Worm (Caenorhabditis elegans) whole organism, mixed stage, embryonic: ENCODE data around the gene F07E5.7.
"Not testable (repeated sequence)": the region's sequence is repeated elsewhere in the genome, so short reads cannot be mapped to it uniquely, and the experiment has no call there.

Source experiments
- blmp-1 ChIP-seq: fragments of 150-350 bp; optimal IDR thresholded peaks from 2 replicates; lab custom pipeline; 2014; ENCODE audit warnings: missing biosample characterization, missing genetic modification characterization
- ces-1 ChIP-seq: fragments of 150-350 bp; optimal IDR thresholded peaks from 2 replicates; lab custom pipeline; 2014; ENCODE audit warnings: missing biosample characterization, missing genetic modification reagents, missing genetic modification characterization
- lin-13 ChIP-seq: fragments of 150-350 bp; optimal IDR thresholded peaks from 2 replicates; lab custom pipeline; 2014; ENCODE audit warnings: missing biosample characterization, missing genetic modification characterization
- lin-32 ChIP-seq: fragments of 200-800 bp; sonication (Bioruptor generic); optimal IDR thresholded peaks from 2 replicates; lab custom pipeline; 2018; ENCODE audit warnings: mild to moderate bottlenecking, missing genetic modification characterization, missing compliant biosample characterization
- lsy-2 ChIP-seq: fragments of 150-350 bp; optimal IDR thresholded peaks from 2 replicates; lab custom pipeline; 2014; ENCODE audit warnings: missing biosample characterization, missing genetic modification characterization
- mep-1 ChIP-seq: fragments of 150-350 bp; optimal IDR thresholded peaks from 2 replicates; lab custom pipeline; 2017; ENCODE audit warnings: missing biosample characterization, missing genetic modification reagents, missing genetic modification characterization, inconsistent platforms
- nhr-237 ChIP-seq: fragments of 150-350 bp; optimal IDR thresholded peaks from 2 replicates; lab custom pipeline; 2014; ENCODE audit warnings: missing biosample characterization, missing genetic modification characterization
- pha-4 ChIP-seq: fragments of 150-350 bp; optimal IDR thresholded peaks from 2 replicates; lab custom pipeline; 2018; ENCODE audit warnings: missing biosample characterization, missing genetic modification reagents, missing genetic modification characterization
- snpc-4 ChIP-seq: fragments of 150-350 bp; optimal IDR thresholded peaks from 2 replicates; lab custom pipeline; 2014; ENCODE audit warnings: missing biosample characterization, missing genetic modification characterization
- unc-39 ChIP-seq: fragments of 150-350 bp; optimal IDR thresholded peaks from 2 replicates; lab custom pipeline; 2014; ENCODE audit warnings: missing biosample characterization, missing genetic modification characterization

- not testable (repeated sequence) for TF ChIP-seq nhr-237; snpc-4 (tag; lab: Kevin White, UChicago); blmp-1 (tag; lab: Kevin White, UChicago); mep-1; ces-1; lin-32 (GFP tag; lab: Kevin White, UChicago); unc-39 (tag; lab: Kevin White, UChicago); lsy-2 (tag; lab: Kevin White, UChicago); lin-13 (tag; lab: Kevin White, UChicago); pha-4 (tag; lab: Kevin White, UChicago)
Measured at ce11 chrII:2032282-2032681, 39.0 kb downstream of the F07E5.7 start, which contains the start of gene btb-4.
